Fruit fly (Drosophila melanogaster) whole organism, embryonic: ENCODE measurements around the gene eIF3d2.

Experiments used
- Bgb ChIP-seq: fragments of 200-800 bp; sonication (Bioruptor generic); IDR thresholded peaks from 2 replicates; pipeline ENCODE4 v1.3.6; 2022; ENCODE audit warnings: missing biosample characterization, missing genetic modification characterization; ENCODE audit not compliant: partially characterized antibody
- CG11456 ChIP-seq: fragments of 200-800 bp; sonication (Bioruptor generic); IDR thresholded peaks from 3 replicates; pipeline ENCODE4 v1.3.6; 2022; ENCODE audit warnings: missing biosample characterization, missing genetic modification characterization
- CG1233 ChIP-seq: fragments of 200-800 bp; sonication (Bioruptor generic); optimal IDR thresholded peaks from 4 replicates; lab custom pipeline; 2018; ENCODE audit warnings: missing biosample characterization, mild to moderate bottlenecking, missing genetic modification characterization
- CG7987 ChIP-seq: fragments of 200-800 bp; sonication (Bioruptor generic); optimal IDR thresholded peaks from 2 replicates; lab custom pipeline; 2018; ENCODE audit warnings: missing biosample characterization, mild to moderate bottlenecking, missing genetic modification characterization, moderate library complexity
- Gug ChIP-seq: fragments of 200-800 bp; sonication (Bioruptor generic); IDR thresholded peaks from 4 replicates; pipeline ENCODE4 v1.3.6; 2022; ENCODE audit warnings: missing biosample characterization, missing genetic modification characterization
- odd ChIP-seq: fragments of 200-800 bp; sonication (Bioruptor generic); optimal IDR thresholded peaks from 2 replicates; lab custom pipeline; 2017; ENCODE audit warnings: missing biosample characterization, mild to moderate bottlenecking, missing genetic modification characterization

DNA sequence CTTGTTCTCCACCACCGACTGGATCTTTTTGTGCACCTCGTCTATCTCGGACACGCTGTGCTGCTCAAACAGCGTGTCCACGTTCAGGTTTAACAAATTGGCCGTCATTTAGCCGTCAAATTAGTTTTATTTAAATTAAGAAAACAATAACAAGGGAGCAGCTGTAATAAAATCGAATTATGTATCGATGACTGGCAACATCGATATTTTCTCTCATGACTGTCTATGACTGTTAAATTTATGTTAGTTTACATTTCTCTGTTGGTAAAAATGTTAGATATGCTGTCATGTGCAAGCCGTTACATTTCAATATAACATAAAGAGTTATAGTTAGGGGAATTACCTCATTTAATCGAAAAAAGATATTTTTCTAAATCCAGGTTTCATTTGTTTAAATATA, 24.7 kb upstream of the eIF3d2 start, which contains the start of gene Cog1:
- TF ChIP-seq CG7987 (GFP tag; lab: Kevin White, UChicago): no peak
- no peak for TF ChIP-seq CG1233 (GFP tag; lab: Kevin White, UChicago)
- no peak for TF ChIP-seq odd
- no peak for TF ChIP-seq CG11456 (GFP tag; lab: Robert Waterston, UW)
- no peak for TF ChIP-seq Gug (GFP tag; lab: Robert Waterston, UW)
- peak; percentile 70 for TF ChIP-seq Bgb (GFP tag; lab: Robert Waterston, UW)
